Worm (Caenorhabditis elegans): ENCODE data around the gene F14F7.5.

Gene F14F7.5

DNA sequence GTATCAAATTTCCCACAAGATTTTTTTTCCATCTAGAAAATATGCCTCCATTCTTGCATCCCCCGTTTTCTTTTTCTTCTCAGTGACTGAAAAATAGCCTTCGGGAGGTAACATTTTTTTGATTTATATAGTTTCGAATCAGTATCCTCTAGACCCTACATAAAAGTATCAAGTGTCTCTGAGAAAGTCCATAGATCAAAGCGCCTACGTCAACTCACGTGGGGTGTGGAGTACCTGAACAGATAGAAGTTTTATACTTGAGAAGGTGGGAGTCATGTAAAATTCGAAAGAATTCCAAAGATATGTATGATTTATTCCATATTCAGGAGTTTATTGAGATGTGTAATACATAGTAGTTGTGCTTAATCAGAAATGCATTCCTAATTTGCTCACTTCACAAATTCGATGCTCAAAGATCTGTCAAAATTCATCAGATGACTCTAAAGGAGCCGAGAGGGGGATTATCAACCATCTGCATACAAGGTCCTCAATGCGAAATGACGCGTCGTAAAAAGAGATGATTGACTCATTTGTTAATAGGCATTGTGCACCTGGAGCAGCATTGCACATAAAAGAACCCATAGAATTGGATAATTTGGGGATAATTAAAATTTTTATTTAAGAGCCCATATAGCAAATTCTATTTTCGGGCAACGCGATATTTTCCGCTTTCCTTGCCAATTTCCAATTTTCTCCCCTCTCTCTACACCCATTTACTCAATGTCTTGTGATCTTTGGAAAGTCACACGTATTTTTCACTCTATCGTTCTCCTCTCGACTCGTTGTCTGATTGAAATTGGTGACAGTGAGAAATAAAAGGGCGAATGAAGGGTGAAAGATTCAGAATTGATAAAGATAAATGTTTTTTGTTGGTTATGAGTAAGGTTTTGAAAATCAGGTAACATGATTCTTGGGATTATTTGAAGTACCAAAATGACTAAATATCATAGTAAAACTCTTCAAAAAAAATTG, 32.7 kb downstream of the F14F7.5 start:
- no peak for TF ChIP-seq unc-30 (tag; optimal IDR thresholded peaks at IDR 0.05)
- peak in 1 of 2 experiments; percentile 44 for TF ChIP-seq ztf-11 (tag; optimal IDR thresholded peaks at IDR 0.05)
- TF ChIP-seq lir-3 (tag; optimal IDR thresholded peaks at IDR 0.05; ENCODE audit: poor library complexity), result peak; percentile 46
- no peak for TF ChIP-seq nhr-77 (tag; optimal IDR thresholded peaks at IDR 0.05)
- TF ChIP-seq vab-15 (tag; optimal IDR thresholded peaks at IDR 0.05), result peak; percentile 54
- TF ChIP-seq snu-23 (GFP tag; optimal IDR thresholded peaks at IDR 0.05), result peak; percentile 71
- TF ChIP-seq zag-1 (tag; optimal IDR thresholded peaks at IDR 0.05), result no peak
- no peak for TF ChIP-seq zip-4 (GFP tag; optimal IDR thresholded peaks at IDR 0.05)
- TF ChIP-seq ces-1 (GFP tag; optimal IDR thresholded peaks at IDR 0.05), result no peak
- peak; percentile 63 for TF ChIP-seq C16A3.4 (tag; optimal IDR thresholded peaks at IDR 0.05)
- no peak for TF ChIP-seq Y116A8C.19 (tag; optimal IDR thresholded peaks at IDR 0.05; ENCODE audit: borderline replicate concordance)
- TF ChIP-seq nhr-85 (tag), result peak; percentile 87
- TF ChIP-seq unc-98 (GFP tag; IDR thresholded peaks at IDR 0.05), result no peak
- TF ChIP-seq C34B4.2 (tag; optimal IDR thresholded peaks at IDR 0.05), result no peak
- no peak for TF ChIP-seq tlp-1 (tag; optimal IDR thresholded peaks at IDR 0.05)
- TF ChIP-seq hlh-17 (GFP tag; optimal IDR thresholded peaks at IDR 0.05; ENCODE audit: borderline replicate concordance), result no peak
- TF ChIP-seq ama-1 (optimal IDR thresholded peaks at IDR 0.05), result no peak
- peak; percentile 19 for TF ChIP-seq swsn-7 (tag; optimal IDR thresholded peaks at IDR 0.05)
- no peak for TF ChIP-seq mef-2 (tag; optimal IDR thresholded peaks at IDR 0.05)
- peak; percentile 17 for TF ChIP-seq pax-3 (tag; optimal IDR thresholded peaks at IDR 0.05)
- TF ChIP-seq nhr-19 (GFP tag; conservative IDR thresholded peaks at IDR 0.05), result peak; percentile 50
- no peak for TF ChIP-seq unc-62 (GFP tag; optimal IDR thresholded peaks at IDR 0.05)
- no peak for TF ChIP-seq nhr-12 (tag; optimal IDR thresholded peaks at IDR 0.05)
- TF ChIP-seq jun-1 (tag; optimal IDR thresholded peaks at IDR 0.05), result no peak
- TF ChIP-seq nhr-84 (tag; optimal IDR thresholded peaks at IDR 0.05), result no peak
- TF ChIP-seq lin-14 (GFP tag; optimal IDR thresholded peaks at IDR 0.05), result peak; percentile 82
- TF ChIP-seq nhr-76 (tag; optimal IDR thresholded peaks at IDR 0.05), result no peak
- TF ChIP-seq nhr-90 (tag; optimal IDR thresholded peaks at IDR 0.05; ENCODE audit: poor library complexity), result peak; percentile 22
- peak in 1 of 2 experiments; percentile 61 for TF ChIP-seq mdl-1 (tag; optimal IDR thresholded peaks at IDR 0.05)
- peak; percentile 27 for TF ChIP-seq fkh-8 (tag; optimal IDR thresholded peaks at IDR 0.05)
- TF ChIP-seq lin-13 (GFP tag; optimal IDR thresholded peaks at IDR 0.05), result no peak
- TF ChIP-seq sptf-1 (tag; optimal IDR thresholded peaks at IDR 0.05), result no peak
- peak; percentile 71 for TF ChIP-seq sox-4 (tag; optimal IDR thresholded peaks at IDR 0.05)
- TF ChIP-seq dpl-1 (GFP tag; optimal IDR thresholded peaks at IDR 0.05), result peak in 2 of 3 experiments; percentile 0 to 12
- no peak for TF ChIP-seq isw-1 (GFP tag; IDR thresholded peaks at IDR 0.05)
- peak; percentile 66 for TF ChIP-seq nhr-71 (tag; optimal IDR thresholded peaks at IDR 0.05)
- peak; percentile 86 for TF ChIP-seq dsc-1 (tag; optimal IDR thresholded peaks at IDR 0.05)
- TF ChIP-seq lin-35 (GFP tag; optimal IDR thresholded peaks at IDR 0.05), result peak; percentile 7 to 69
- no peak for TF ChIP-seq nhr-11 (tag; optimal IDR thresholded peaks at IDR 0.05)
- TF ChIP-seq blmp-1 (tag; optimal IDR thresholded peaks at IDR 0.05), result peak; percentile 42
- TF ChIP-seq elt-3 (tag; optimal IDR thresholded peaks at IDR 0.05), result peak in 2 of 6 experiments; percentile 11 to 13
- no peak for TF ChIP-seq aly-2 (tag; optimal IDR thresholded peaks at IDR 0.05)
- peak; percentile 25 for TF ChIP-seq rnt-1 (tag; optimal IDR thresholded peaks at IDR 0.05)
- TF ChIP-seq pqm-1 (tag; optimal IDR thresholded peaks at IDR 0.05), result no peak
- TF ChIP-seq lsy-2 (tag; optimal IDR thresholded peaks at IDR 0.05), result peak; percentile 22 to 54
- TF ChIP-seq irx-1 (tag; optimal IDR thresholded peaks at IDR 0.05), result no peak
- no peak for TF ChIP-seq fos-1 (tag; optimal IDR thresholded peaks at IDR 0.05)
- TF ChIP-seq nhr-47 (tag; optimal IDR thresholded peaks at IDR 0.05), result peak; percentile 47
- TF ChIP-seq ets-5 (GFP tag; IDR thresholded peaks at IDR 0.05), result no peak
- TF ChIP-seq xbp-1 (tag; optimal IDR thresholded peaks at IDR 0.05), result no peak
- peak in 1 of 3 experiments; percentile 13 for TF ChIP-seq ceh-82 (tag; optimal IDR thresholded peaks at IDR 0.05)

All from whole organism, L1 larva.